Worm (Caenorhabditis elegans) whole organism, L1 larva: ENCODE results near the gene che-11.

Source experiments
- C16A3.4 ChIP-seq: fragments of 150-350 bp; optimal IDR thresholded peaks from 2 replicates; lab custom pipeline; 2014; ENCODE audit warnings: missing biosample characterization, missing genetic modification characterization
- Y116A8C.19 ChIP-seq: sonication (generic microtip); optimal IDR thresholded peaks from 2 replicates; lab custom pipeline; 2016; ENCODE audit warnings: missing compliant biosample characterization, missing genetic modification characterization, borderline replicate concordance
- aha-1 ChIP-seq: fragments of 150-350 bp; optimal IDR thresholded peaks from 2 replicates; lab custom pipeline; 2014; ENCODE audit warnings: missing biosample characterization, missing genetic modification characterization
- blmp-1 ChIP-seq: fragments of 150-350 bp; optimal IDR thresholded peaks from 2 replicates; lab custom pipeline; 2014; ENCODE audit warnings: missing biosample characterization, missing genetic modification characterization
- ceh-8 ChIP-seq: fragments of 200-800 bp; sonication (Bioruptor generic); optimal IDR thresholded peaks from 2 replicates; lab custom pipeline; 2018; ENCODE audit warnings: mild to moderate bottlenecking, missing genetic modification characterization, moderate library complexity, missing compliant biosample characterization
- ceh-82 ChIP-seq, 3 experiments: fragments of 150-350 bp in 1 of 3; sonication (generic microtip) in 2 of 3; optimal IDR thresholded peaks; 2 replicates each; lab custom pipeline; 2014 to 2017; ENCODE audit warnings: missing biosample characterization in 3 of 3, missing genetic modification characterization in 3 of 3
- dpl-1 ChIP-seq, 3 experiments: fragments of 150-350 bp in 2 of 3; sonication (generic microtip) in 1 of 3; optimal IDR thresholded peaks; 2 replicates each; lab custom pipeline; 2014 to 2017; ENCODE audit warnings: missing biosample characterization in 3 of 3, missing genetic modification characterization in 3 of 3, missing genetic modification reagents in 3 of 3
- efl-1 ChIP-seq, 4 experiments: fragments of 150-350 bp; optimal IDR thresholded peaks in 3 of 4; peaks in 1 of 4; 1 replicate in 1 of 4; 2 replicates in 3 of 4; lab custom pipeline; 2014; ENCODE audit warnings: missing biosample characterization in 2 of 4, missing genetic modification characterization in 2 of 4, missing genetic modification reagents in 2 of 4
- efl-3 ChIP-seq: fragments of 200-800 bp; sonication (Bioruptor generic); optimal IDR thresholded peaks from 2 replicates; lab custom pipeline; 2018; ENCODE audit warnings: mild to moderate bottlenecking, missing genetic modification characterization, missing compliant biosample characterization
- egl-27 ChIP-seq, 2 experiments: fragments of 150-350 bp in 1 of 2; sonication (generic microtip); optimal IDR thresholded peaks; 3 replicates each; lab custom pipeline; 2017 to 2018; ENCODE audit warnings: missing biosample characterization in 2 of 2, missing genetic modification characterization in 2 of 2, missing genetic modification reagents in 2 of 2
- elt-2 ChIP-seq: sonication (generic microtip); optimal IDR thresholded peaks from 2 replicates; lab custom pipeline; 2016; ENCODE audit warnings: missing genetic modification characterization, mild to moderate bottlenecking, inconsistent platforms, missing compliant biosample characterization, missing genetic modification reagents
- elt-3 ChIP-seq, 6 experiments: fragments of 150-350 bp in 1 of 6; sonication (generic microtip); optimal IDR thresholded peaks; 2 replicates each; lab custom pipeline; 2017 to 2018; ENCODE audit warnings: missing biosample characterization in 6 of 6, missing genetic modification characterization in 6 of 6, inconsistent platforms in 1 of 6
- ets-5 ChIP-seq: fragments of 200-800 bp; sonication (Bioruptor generic); IDR thresholded peaks from 2 replicates; pipeline ENCODE4 v1.3.6; 2022; ENCODE audit warnings: missing genetic modification characterization, missing compliant biosample characterization
- hpl-2 ChIP-seq: fragments of 150-350 bp; optimal IDR thresholded peaks from 2 replicates; lab custom pipeline; 2014; ENCODE audit warnings: missing biosample characterization, missing genetic modification reagents, missing genetic modification characterization
- lin-13 ChIP-seq: fragments of 150-350 bp; optimal IDR thresholded peaks from 2 replicates; lab custom pipeline; 2014; ENCODE audit warnings: missing biosample characterization, missing genetic modification reagents, missing genetic modification characterization
- lin-14 ChIP-seq: fragments of 200-800 bp; sonication (Bioruptor generic); optimal IDR thresholded peaks from 2 replicates; lab custom pipeline; 2018; ENCODE audit warnings: mild to moderate bottlenecking, missing genetic modification characterization, moderate library complexity, missing compliant biosample characterization
- lin-35 ChIP-seq, 2 experiments: fragments of 150-350 bp; optimal IDR thresholded peaks; 2 replicates each; lab custom pipeline; 2014; ENCODE audit warnings: missing biosample characterization in 2 of 2, missing genetic modification characterization in 2 of 2, missing genetic modification reagents in 2 of 2
- lir-3 ChIP-seq: sonication (generic microtip); optimal IDR thresholded peaks from 2 replicates; lab custom pipeline; 2016; ENCODE audit warnings: mild to moderate bottlenecking, missing genetic modification characterization, moderate library complexity, missing compliant biosample characterization; ENCODE audit not compliant: poor library complexity
- lsy-2 ChIP-seq, 2 experiments: fragments of 150-350 bp; optimal IDR thresholded peaks; 2 replicates each; lab custom pipeline; 2014; ENCODE audit warnings: missing biosample characterization in 2 of 2, missing genetic modification characterization in 2 of 2
- mab-9 ChIP-seq: fragments of 200-800 bp; sonication (Bioruptor generic); IDR thresholded peaks from 2 replicates; pipeline ENCODE4 v1.3.6; 2022; ENCODE audit warnings: missing genetic modification reagents, missing genetic modification characterization, missing compliant biosample characterization
- nhr-11 ChIP-seq: fragments of 150-350 bp; optimal IDR thresholded peaks from 2 replicates; lab custom pipeline; 2014; ENCODE audit warnings: missing biosample characterization, missing genetic modification characterization
- nhr-20 ChIP-seq: sonication (generic microtip); optimal IDR thresholded peaks from 2 replicates; lab custom pipeline; 2016; ENCODE audit warnings: mild to moderate bottlenecking, missing genetic modification characterization, missing compliant biosample characterization
- nhr-76 ChIP-seq: sonication (generic microtip); optimal IDR thresholded peaks from 2 replicates; lab custom pipeline; 2017; ENCODE audit warnings: missing biosample characterization, missing genetic modification characterization
- nhr-77 ChIP-seq: fragments of 150-350 bp; optimal IDR thresholded peaks from 2 replicates; lab custom pipeline; 2014; ENCODE audit warnings: missing biosample characterization, missing genetic modification characterization
- nhr-85 ChIP-seq: sonication (generic microtip); peaks from one replicate; lab custom pipeline; 2016; ENCODE audit warnings: missing genetic modification characterization, inconsistent platforms, missing compliant biosample characterization
- rnt-1 ChIP-seq: sonication (generic microtip); optimal IDR thresholded peaks from 2 replicates; lab custom pipeline; 2016; ENCODE audit warnings: mild to moderate bottlenecking, missing genetic modification characterization, moderate library complexity, missing compliant biosample characterization
- skn-1 ChIP-seq: fragments of 150-350 bp; optimal IDR thresholded peaks from 2 replicates; lab custom pipeline; 2014; ENCODE audit warnings: missing biosample characterization, missing genetic modification characterization
- snpc-4 ChIP-seq: fragments of 150-350 bp; optimal IDR thresholded peaks from 2 replicates; lab custom pipeline; 2014; ENCODE audit warnings: missing biosample characterization, missing genetic modification characterization
- swsn-7 ChIP-seq: sonication (generic microtip); optimal IDR thresholded peaks from 2 replicates; lab custom pipeline; 2016; ENCODE audit warnings: missing genetic modification characterization, missing compliant biosample characterization
- tbx-2 ChIP-seq: sonication (generic microtip); optimal IDR thresholded peaks from 2 replicates; lab custom pipeline; 2016; ENCODE audit warnings: missing genetic modification characterization, missing compliant biosample characterization
- unc-130 ChIP-seq: fragments of 150-350 bp; optimal IDR thresholded peaks from 2 replicates; lab custom pipeline; 2017; ENCODE audit warnings: missing biosample characterization, missing genetic modification characterization, inconsistent platforms
- unc-86 ChIP-seq: sonication (generic microtip); optimal IDR thresholded peaks from 2 replicates; lab custom pipeline; 2016; ENCODE audit warnings: missing genetic modification characterization, missing compliant biosample characterization
- zip-4 ChIP-seq: fragments of 200-800 bp; sonication (Bioruptor generic); optimal IDR thresholded peaks from 2 replicates; lab custom pipeline; 2018; ENCODE audit warnings: mild to moderate bottlenecking, missing genetic modification characterization, moderate library complexity, missing compliant biosample characterization

The che-11 gene

ce11 chrV:12167031-12167430 lies 16.5 kb upstream of the che-11 start:
- TF ChIP-seq unc-130 (tag; lab: Kevin White, UChicago): no peak
- peak; percentile 43 for TF ChIP-seq ceh-8

ce11 chrV:12162906-12163305 lies 12.4 kb upstream of the che-11 start, which contains the start of gene srj-4:
Gene srj-4, plus strand, starts transcription at chrV:12163206.
- TF ChIP-seq lin-35 (GFP tag; optimal IDR thresholded peaks at IDR 0.05; lab: Kevin White, UChicago) (no peak), blmp-1 (tag; lab: Kevin White, UChicago) (no peak), aha-1 (tag; lab: Kevin White, UChicago) (no peak), hpl-2 (GFP tag; lab: Kevin White, UChicago) (no peak), tbx-2 (tag; lab: Kevin White, UChicago) (no peak), unc-86 (tag; lab: Kevin White, UChicago) (no peak), nhr-11 (tag; lab: Kevin White, UChicago) (no peak), nhr-76 (tag; lab: Kevin White, UChicago) (no peak), lir-3 (tag; lab: Kevin White, UChicago) (no peak), lin-13 (GFP tag; lab: Kevin White, UChicago) (no peak), C16A3.4 (no peak), elt-2 (tag; lab: Kevin White, UChicago) (no peak), egl-27 (tag; optimal IDR thresholded peaks at IDR 0.05; lab: Kevin White, UChicago) (no peak), mab-9 (GFP tag; lab: Robert Waterston, UW) (no peak), skn-1 (tag; lab: Kevin White, UChicago) (no peak), zip-4 (GFP tag; lab: Kevin White, UChicago) (no peak), rnt-1 (tag; lab: Kevin White, UChicago) (no peak), ets-5 (GFP tag; lab: Robert Waterston, UW) (no peak), ceh-82 (tag; optimal IDR thresholded peaks at IDR 0.05; lab: Kevin White, UChicago) (no peak)

ce11 chrV:12162220-12162619 lies 11.7 kb upstream of the che-11 start, which contains the start of gene C27A7.5:
Gene C27A7.5, minus strand, starts transcription at chrV:12162320.
- TF ChIP-seq skn-1 (tag; lab: Kevin White, UChicago) (no peak), nhr-20 (tag; lab: Kevin White, UChicago) (no peak), Y116A8C.19 (tag; lab: Kevin White, UChicago) (no peak), dpl-1 (GFP tag; optimal IDR thresholded peaks at IDR 0.05; lab: Kevin White, UChicago) (no peak)

ce11 chrV:12161157-12161556 lies 10.7 kb upstream of the che-11 start:
- TF ChIP-seq lin-14: peak; percentile 61
- peak in 1 of 3 experiments; percentile 15 for TF ChIP-seq ceh-82 (tag; optimal IDR thresholded peaks at IDR 0.05; lab: Kevin White, UChicago)
- peak in 1 of 6 experiments; percentile 77 for TF ChIP-seq elt-3 (tag; optimal IDR thresholded peaks at IDR 0.05; lab: Kevin White, UChicago)
- no peak for TF ChIP-seq efl-3 (GFP tag; lab: Kevin White, UChicago)
- no peak for TF ChIP-seq C16A3.4
- no peak for TF ChIP-seq nhr-77
- peak in 1 of 2 experiments; percentile 23 for TF ChIP-seq lsy-2 (tag; optimal IDR thresholded peaks at IDR 0.05; lab: Kevin White, UChicago)
- no peak for TF ChIP-seq swsn-7 (tag; lab: Kevin White, UChicago)
- TF ChIP-seq lin-13 (GFP tag; lab: Kevin White, UChicago): no peak

ce11 chrV:12159975-12160374 lies 9.5 kb upstream of the che-11 start:
- TF ChIP-seq lin-14 (peak; percentile 8), snpc-4 (no peak), efl-1 (optimal IDR thresholded peaks at IDR 0.05; lab: Kevin White, UChicago) (no peak), efl-1 (GFP tag; optimal IDR thresholded peaks at IDR 0.05 in 1 of 2; lab: Kevin White, UChicago) (peak in 1 of 2 experiments; percentile 70), nhr-85 (tag; lab: Kevin White, UChicago) (peak; percentile 85)
